Fruit fly (Drosophila melanogaster) whole organism, embryonic: ENCODE results near the gene Aef1.

Experiments used
- CG10366 ChIP-seq: fragments of 200-800 bp; sonication (Bioruptor generic); IDR thresholded peaks from 2 replicates; pipeline ENCODE4 v1.3.6; 2022; ENCODE audit warnings: missing biosample characterization, missing genetic modification characterization
- CG10462 ChIP-seq: fragments of 200-800 bp; sonication (Bioruptor generic); optimal IDR thresholded peaks from 2 replicates; lab custom pipeline; 2016; ENCODE audit warnings: missing biosample characterization, missing genetic modification characterization
- CG10565 ChIP-seq: fragments of 200-800 bp; sonication (Bioruptor generic); optimal IDR thresholded peaks from 3 replicates; lab custom pipeline; 2016; ENCODE audit warnings: missing biosample characterization, mild to moderate bottlenecking, missing genetic modification characterization
- CG10959 ChIP-seq: fragments of 200-800 bp; sonication (Bioruptor generic); IDR thresholded peaks from 2 replicates; pipeline ENCODE4 v1.3.6; 2022; ENCODE audit warnings: missing biosample characterization, missing genetic modification characterization
- CG12942 ChIP-seq: fragments of 200-800 bp; sonication (Bioruptor generic); optimal IDR thresholded peaks from 3 replicates; lab custom pipeline; 2016; ENCODE audit warnings: missing biosample characterization, missing genetic modification characterization
- CG13287 ChIP-seq: fragments of 200-800 bp; sonication (Bioruptor generic); IDR thresholded peaks from 2 replicates; pipeline ENCODE4 v1.3.6; 2022; ENCODE audit warnings: missing biosample characterization, missing genetic modification characterization; ENCODE audit not compliant: partially characterized antibody
- CG13296 ChIP-seq: fragments of 200-800 bp; sonication (Bioruptor generic); optimal IDR thresholded peaks from 3 replicates; lab custom pipeline; 2018; ENCODE audit warnings: missing biosample characterization, mild to moderate bottlenecking, missing genetic modification characterization
- CG17612 ChIP-seq: fragments of 200-800 bp; sonication (Bioruptor generic); IDR thresholded peaks from 2 replicates; pipeline ENCODE4 v1.3.6; 2022; ENCODE audit warnings: missing biosample characterization, missing genetic modification characterization
- CG18619 ChIP-seq: fragments of 200-800 bp; sonication (Bioruptor generic); optimal IDR thresholded peaks from 3 replicates; lab custom pipeline; 2017; ENCODE audit warnings: missing biosample characterization, mild to moderate bottlenecking, missing genetic modification characterization
- CG2875 ChIP-seq: fragments of 200-800 bp; sonication (Bioruptor generic); optimal IDR thresholded peaks from 2 replicates; lab custom pipeline; 2017; ENCODE audit warnings: missing biosample characterization, mild to moderate bottlenecking, missing genetic modification characterization, missing genetic modification reagents
- CG3281 ChIP-seq: fragments of 200-800 bp; sonication (Bioruptor generic); optimal IDR thresholded peaks from 3 replicates; lab custom pipeline; 2017; ENCODE audit warnings: missing biosample characterization, mild to moderate bottlenecking, missing genetic modification characterization
- CG34224 ChIP-seq: fragments of 200-800 bp; sonication (Bioruptor generic); IDR thresholded peaks from 3 replicates; pipeline ENCODE4 v1.3.6; 2022; ENCODE audit warnings: missing biosample characterization, missing genetic modification characterization; ENCODE audit not compliant: partially characterized antibody
- CG3847 ChIP-seq: fragments of 200-800 bp; sonication (Bioruptor generic); IDR thresholded peaks from 2 replicates; pipeline ENCODE4 v1.3.6; 2022; ENCODE audit warnings: missing biosample characterization, missing genetic modification characterization
- CG4404 ChIP-seq: fragments of 200-800 bp; sonication (Bioruptor generic); IDR thresholded peaks from 2 replicates; pipeline ENCODE4 v1.3.6; 2022; ENCODE audit warnings: missing biosample characterization, missing genetic modification characterization
- CG6254 ChIP-seq: fragments of 200-800 bp; sonication (Bioruptor generic); optimal IDR thresholded peaks from 3 replicates; lab custom pipeline; 2017; ENCODE audit warnings: mild to moderate bottlenecking, missing biosample characterization, missing genetic modification reagents, missing genetic modification characterization
- CG7928 ChIP-seq: fragments of 200-800 bp; sonication (Bioruptor generic); optimal IDR thresholded peaks from 2 replicates; lab custom pipeline; 2017; ENCODE audit warnings: missing biosample characterization, mild to moderate bottlenecking, missing genetic modification characterization
- CG9609 ChIP-seq: fragments of 200-800 bp; sonication (Bioruptor generic); optimal IDR thresholded peaks from 3 replicates; lab custom pipeline; 2016; ENCODE audit warnings: missing biosample characterization, missing genetic modification characterization
- Camta ChIP-seq: fragments of 200-800 bp; sonication (Bioruptor generic); optimal IDR thresholded peaks from 2 replicates; lab custom pipeline; 2016; ENCODE audit warnings: missing biosample characterization, missing genetic modification characterization
- D19B ChIP-seq: fragments of 200-800 bp; sonication (Bioruptor generic); optimal IDR thresholded peaks from 2 replicates; lab custom pipeline; 2017; ENCODE audit warnings: missing biosample characterization, mild to moderate bottlenecking, missing genetic modification characterization
- Elba2 ChIP-seq: fragments of 200-800 bp; sonication (Bioruptor generic); optimal IDR thresholded peaks from 3 replicates; lab custom pipeline; 2016; ENCODE audit warnings: missing biosample characterization, missing genetic modification characterization
- Fer3 ChIP-seq: fragments of 200-800 bp; sonication (Bioruptor generic); optimal IDR thresholded peaks from 2 replicates; lab custom pipeline; 2018; ENCODE audit warnings: missing biosample characterization, mild to moderate bottlenecking, missing genetic modification characterization, moderate library complexity
- HmgD ChIP-seq: fragments of 200-800 bp; sonication (Bioruptor generic); optimal IDR thresholded peaks from 3 replicates; lab custom pipeline; 2016; ENCODE audit warnings: missing biosample characterization, missing genetic modification characterization
- Hr3 ChIP-seq: fragments of 200-800 bp; sonication (Bioruptor generic); optimal IDR thresholded peaks from 3 replicates; lab custom pipeline; 2016; ENCODE audit warnings: missing biosample characterization, missing genetic modification characterization
- Hr39 ChIP-seq: fragments of >200 bp; optimal IDR thresholded peaks from 2 replicates; lab custom pipeline; 2017
- Scr ChIP-seq: fragments of 200-800 bp; sonication (Bioruptor generic); IDR thresholded peaks from 2 replicates; pipeline ENCODE4 v1.3.6; 2022; ENCODE audit warnings: missing biosample characterization, missing genetic modification characterization; ENCODE audit not compliant: partially characterized antibody
- Side ChIP-seq: fragments of 200-800 bp; sonication (Bioruptor generic); optimal IDR thresholded peaks from 2 replicates; lab custom pipeline; 2016; ENCODE audit warnings: missing biosample characterization, missing genetic modification characterization
- Spps ChIP-seq: fragments of 200-800 bp; sonication (Bioruptor generic); optimal IDR thresholded peaks from 2 replicates; lab custom pipeline; 2018; ENCODE audit warnings: missing biosample characterization, mild to moderate bottlenecking, missing genetic modification characterization
- aop ChIP-seq: fragments of 200-800 bp; sonication (Bioruptor generic); IDR thresholded peaks from 2 replicates; pipeline ENCODE4 v1.3.6; 2022; ENCODE audit warnings: missing biosample characterization, missing genetic modification characterization
- br ChIP-seq: fragments of >200 bp; optimal IDR thresholded peaks from 2 replicates; lab custom pipeline; 2017
- bsh ChIP-seq, 2 experiments: fragments of 200-800 bp; sonication (Bioruptor generic); optimal IDR thresholded peaks; 2 replicates each; lab custom pipeline; 2017 to 2018; ENCODE audit warnings: mild to moderate bottlenecking in 2 of 2, missing biosample characterization in 2 of 2, missing genetic modification characterization in 2 of 2, moderate library complexity in 1 of 2
- caup ChIP-seq: fragments of 200-800 bp; sonication (Bioruptor generic); optimal IDR thresholded peaks from 3 replicates; lab custom pipeline; 2017; ENCODE audit warnings: missing biosample characterization, mild to moderate bottlenecking, missing genetic modification characterization, moderate library complexity; ENCODE audit not compliant: severe bottlenecking
- chif ChIP-seq, 2 experiments: fragments of 200-800 bp; sonication (Bioruptor generic); optimal IDR thresholded peaks; 3 replicates each; lab custom pipeline; 2016; ENCODE audit warnings: missing biosample characterization in 2 of 2, missing genetic modification characterization in 2 of 2
- ems ChIP-seq: fragments of 200-800 bp; sonication (Bioruptor generic); optimal IDR thresholded peaks from 3 replicates; lab custom pipeline; 2016; ENCODE audit warnings: missing biosample characterization, missing genetic modification characterization
- ftz-f1 ChIP-seq: fragments of 200-800 bp; sonication (Bioruptor generic); optimal IDR thresholded peaks from 2 replicates; lab custom pipeline; 2016; ENCODE audit warnings: missing biosample characterization, missing genetic modification characterization
- gce ChIP-seq: fragments of 200-800 bp; sonication (Bioruptor generic); IDR thresholded peaks from 3 replicates; pipeline ENCODE4 v1.3.6; 2022; ENCODE audit warnings: missing biosample characterization, missing genetic modification characterization
- hbn ChIP-seq: fragments of 200-800 bp; sonication (Bioruptor generic); IDR thresholded peaks from 2 replicates; pipeline ENCODE4 v1.3.6; 2022; ENCODE audit warnings: missing biosample characterization, missing genetic modification characterization; ENCODE audit not compliant: partially characterized antibody
- jumu ChIP-seq: fragments of 200-800 bp; sonication (Bioruptor generic); optimal IDR thresholded peaks from 3 replicates; lab custom pipeline; 2016; ENCODE audit warnings: missing biosample characterization, missing genetic modification characterization
- oc ChIP-seq: fragments of 200-800 bp; sonication (Bioruptor generic); optimal IDR thresholded peaks from 2 replicates; lab custom pipeline; 2018; ENCODE audit warnings: missing biosample characterization, mild to moderate bottlenecking, missing genetic modification characterization, moderate library complexity
- pan ChIP-seq, 4 experiments: fragments of >200 bp in 3 of 4; fragments of 200-800 bp in 1 of 4; sonication (Bioruptor generic) in 1 of 4; optimal IDR thresholded peaks in 3 of 4; IDR thresholded peaks in 1 of 4; 2 replicates each; pipeline versions ENCODE4 v1.3.6 to Lab custom; 2017 to 2022; ENCODE audit warnings: missing biosample characterization in 2 of 4, missing genetic modification characterization in 2 of 4, mixed read lengths in 1 of 4
- pros ChIP-seq: fragments of 200-800 bp; sonication (Bioruptor generic); optimal IDR thresholded peaks from 3 replicates; lab custom pipeline; 2019; ENCODE audit warnings: missing biosample characterization, mild to moderate bottlenecking, missing genetic modification characterization, moderate library complexity
- sens ChIP-seq: fragments of 200-800 bp; sonication (Bioruptor generic); peaks from one replicate; lab custom pipeline; 2016; ENCODE audit warnings: missing biosample characterization, missing genetic modification characterization
- shn ChIP-seq: fragments of 200-800 bp; sonication (Bioruptor generic); optimal IDR thresholded peaks from 3 replicates; lab custom pipeline; 2016; ENCODE audit warnings: missing biosample characterization, missing genetic modification characterization
- slou ChIP-seq: fragments of 200-800 bp; sonication (Bioruptor generic); optimal IDR thresholded peaks from 3 replicates; lab custom pipeline; 2016; ENCODE audit warnings: missing biosample characterization, missing genetic modification characterization
- so ChIP-seq: fragments of 200-800 bp; sonication (Bioruptor generic); IDR thresholded peaks from 3 replicates; pipeline ENCODE4 v1.3.6; 2022; ENCODE audit warnings: missing biosample characterization, missing genetic modification characterization
- sob ChIP-seq: fragments of 200-800 bp; sonication (Bioruptor generic); IDR thresholded peaks from 2 replicates; pipeline ENCODE4 v1.3.6; 2022; ENCODE audit warnings: missing biosample characterization, missing genetic modification characterization
- tll ChIP-seq, 2 experiments: fragments of 200-800 bp in 1 of 2; fragments of >200 bp in 1 of 2; sonication (Bioruptor generic) in 1 of 2; optimal IDR thresholded peaks; 2 replicates each; lab custom pipeline; 2017 to 2019; ENCODE audit warnings: missing biosample characterization in 2 of 2, missing genetic modification characterization in 2 of 2, mild to moderate bottlenecking in 1 of 2, moderate library complexity in 1 of 2
- tna ChIP-seq: fragments of 200-800 bp; sonication (Bioruptor generic); IDR thresholded peaks from 2 replicates; pipeline ENCODE4 v1.3.6; 2022; ENCODE audit warnings: missing biosample characterization, missing genetic modification characterization; ENCODE audit not compliant: partially characterized antibody
- vvl ChIP-seq: fragments of 200-800 bp; sonication (Bioruptor generic); IDR thresholded peaks from 2 replicates; pipeline ENCODE4 v1.3.6; 2022; ENCODE audit warnings: missing biosample characterization, missing genetic modification characterization
- wor ChIP-seq: fragments of 200-800 bp; sonication (Bioruptor generic); IDR thresholded peaks from 2 replicates; pipeline ENCODE4 v1.3.6; 2022; ENCODE audit warnings: missing biosample characterization, missing genetic modification characterization
- zen ChIP-seq: fragments of 200-800 bp; sonication (Bioruptor generic); optimal IDR thresholded peaks from 3 replicates; lab custom pipeline; 2018; ENCODE audit warnings: missing biosample characterization, mild to moderate bottlenecking, missing genetic modification characterization, moderate library complexity
- zfh1 ChIP-seq: fragments of 200-800 bp; sonication (Bioruptor generic); IDR thresholded peaks from 3 replicates; pipeline ENCODE4 v1.3.6; 2022; ENCODE audit warnings: missing biosample characterization, missing genetic modification characterization

The Aef1 gene

dm6 chr3L:21453623-21454022 is 20.4 kb downstream of the Aef1 start (continued):
- TF ChIP-seq Spps (tag; lab: Kevin White, UChicago), result peak; percentile 71
- TF ChIP-seq Camta, result peak; percentile 9
- TF ChIP-seq HmgD (GFP tag; lab: Kevin White, UChicago), result no peak
- TF ChIP-seq CG9609, result peak; percentile 37
- peak; percentile 52 for TF ChIP-seq CG2875 (GFP tag; lab: Kevin White, UChicago)
- peak; percentile 38 to 75 for TF ChIP-seq chif (GFP tag; optimal IDR thresholded peaks at IDR 0.05; lab: Kevin White, UChicago)
- TF ChIP-seq pan (optimal IDR thresholded peaks at IDR 0.05; lab: Kevin White, UChicago), result no peak
- peak in 1 of 2 experiments; percentile 36 for TF ChIP-seq pan (GFP tag; optimal IDR thresholded peaks at IDR 0.05 in 1 of 2, IDR thresholded peaks at IDR 0.05 in 1 of 2)
- TF ChIP-seq CG7928 (GFP tag; lab: Kevin White, UChicago), result no peak
- no peak for TF ChIP-seq Scr (GFP tag; lab: Robert Waterston, UW)
- peak; percentile 41 for TF ChIP-seq ems (GFP tag; lab: Kevin White, UChicago)
- peak; percentile 96 for TF ChIP-seq sens (GFP tag; lab: Kevin White, UChicago)
- TF ChIP-seq tll (GFP tag; optimal IDR thresholded peaks at IDR 0.05; lab: Kevin White, UChicago), result no peak
- TF ChIP-seq pros (GFP tag; lab: Kevin White, UChicago), result peak; percentile 6
- peak; percentile 32 to 84 for TF ChIP-seq bsh (GFP tag; optimal IDR thresholded peaks at IDR 0.05; lab: Kevin White, UChicago)
- TF ChIP-seq aop, result no peak
- peak; percentile 17 for TF ChIP-seq CG10462 (GFP tag; lab: Kevin White, UChicago)
- no peak for TF ChIP-seq CG12942
- TF ChIP-seq so (GFP tag; lab: Robert Waterston, UW), result peak; percentile 48; the same call in 1 of the 3 replicates
- TF ChIP-seq caup (GFP tag; lab: Kevin White, UChicago), result no peak
- TF ChIP-seq Side (GFP tag; lab: Kevin White, UChicago), result peak; percentile 63
- TF ChIP-seq CG34224 (GFP tag; lab: Robert Waterston, UW), result no peak
- peak; percentile 21 for TF ChIP-seq oc (tag; lab: Kevin White, UChicago)
- TF ChIP-seq vvl (GFP tag; lab: Robert Waterston, UW), result peak; percentile 75
- TF ChIP-seq zfh1 (GFP tag; lab: Robert Waterston, UW), result peak; percentile 81
- TF ChIP-seq CG3281 (GFP tag; lab: Kevin White, UChicago), result no peak
- no peak for TF ChIP-seq D19B (GFP tag; lab: Kevin White, UChicago)
- no peak for TF ChIP-seq slou (GFP tag; lab: Kevin White, UChicago)
- no peak for TF ChIP-seq Elba2 (GFP tag; lab: Kevin White, UChicago)
- TF ChIP-seq CG13287, result no peak
- TF ChIP-seq zen (tag; lab: Kevin White, UChicago), result peak; percentile 76
- peak; percentile 79 for TF ChIP-seq CG10959
- no peak; the same call in 1 of the 2 replicates for TF ChIP-seq CG10366 (GFP tag; lab: Robert Waterston, UW)
- TF ChIP-seq wor, result no peak
- TF ChIP-seq tna, result no peak
- TF ChIP-seq CG17612 (GFP tag; lab: Robert Waterston, UW), result no peak
- peak; percentile 71 for TF ChIP-seq jumu (GFP tag; lab: Kevin White, UChicago)
- TF ChIP-seq CG13296 (GFP tag; lab: Kevin White, UChicago), result no peak
- no peak for TF ChIP-seq CG10565
- no peak for TF ChIP-seq Fer3 (tag; lab: Kevin White, UChicago)
- peak; percentile 9 for TF ChIP-seq CG18619 (GFP tag; lab: Kevin White, UChicago)
- peak; percentile 7 for TF ChIP-seq shn (GFP tag; lab: Kevin White, UChicago)
- TF ChIP-seq Hr39 (lab: Kevin White, UChicago), result no peak
- TF ChIP-seq hbn (GFP tag; lab: Robert Waterston, UW), result no peak
- TF ChIP-seq br (lab: Kevin White, UChicago), result no peak
- TF ChIP-seq sob (GFP tag; lab: Robert Waterston, UW), result no peak
- TF ChIP-seq CG6254 (GFP tag; lab: Kevin White, UChicago), result peak; percentile 58
- TF ChIP-seq ftz-f1, result no peak
- TF ChIP-seq gce (GFP tag; lab: Robert Waterston, UW), result no peak
- no peak for TF ChIP-seq CG3847 (GFP tag; lab: Robert Waterston, UW)
- TF ChIP-seq CG4404, result peak; percentile 81
- TF ChIP-seq Hr3 (GFP tag; lab: Kevin White, UChicago), result peak; percentile 29
